Fruit fly (Drosophila melanogaster): Measurements from ENCODE around the gene Noc1.
A peak's percentile ranks its signal among the peaks of the same experiment; 100 is the strongest.

Noc1 gene

dm6 chr3L:11084557-11085231, 10.1 kb downstream of the Noc1 start (continued):
- TF ChIP-seq CG8359 (GFP tag; optimal IDR thresholded peaks at IDR 0.05; ENCODE audit: borderline replicate concordance): peak; percentile 88
- peak; percentile 84 for TF ChIP-seq tup (GFP tag; optimal IDR thresholded peaks at IDR 0.05)
- peak; percentile 95 for TF ChIP-seq CG14014 (GFP tag; IDR thresholded peaks at IDR 0.05)
- peak; percentile 69 for TF ChIP-seq CG15479 (GFP tag; optimal IDR thresholded peaks at IDR 0.05)
- TF ChIP-seq nom (GFP tag; optimal IDR thresholded peaks at IDR 0.05): peak; percentile 93
- TF ChIP-seq Usf (GFP tag; optimal IDR thresholded peaks at IDR 0.05): peak; percentile 77
- no peak for TF ChIP-seq usp (GFP tag; optimal IDR thresholded peaks at IDR 0.05)
- peak; percentile 73 for TF ChIP-seq pros (GFP tag; optimal IDR thresholded peaks at IDR 0.05)
- TF ChIP-seq fd96Cb (tag; optimal IDR thresholded peaks at IDR 0.05): peak; percentile 97
- peak; percentile 97 for TF ChIP-seq Camta (GFP tag; optimal IDR thresholded peaks at IDR 0.05)
- TF ChIP-seq CG13424 (tag; optimal IDR thresholded peaks at IDR 0.05): peak; percentile 97
- peak; percentile 94 for TF ChIP-seq Fer1 (GFP tag; optimal IDR thresholded peaks at IDR 0.05)
- peak; percentile 95 for TF ChIP-seq NK7.1 (GFP tag; optimal IDR thresholded peaks at IDR 0.05)
- peak; percentile 89 for TF ChIP-seq CG43689 (GFP tag; IDR thresholded peaks at IDR 0.05)
- peak; percentile 96 for TF ChIP-seq CG10209 (GFP tag; optimal IDR thresholded peaks at IDR 0.05)
- peak; percentile 97 for TF ChIP-seq CHES-1-like (GFP tag; optimal IDR thresholded peaks at IDR 0.05)
- TF ChIP-seq kni (GFP tag; optimal IDR thresholded peaks at IDR 0.05): peak; percentile 41
- TF ChIP-seq ken (GFP tag; IDR thresholded peaks at IDR 0.05): peak; percentile 95
- TF ChIP-seq CG11560 (tag; IDR thresholded peaks at IDR 0.05): peak; percentile 74
- TF ChIP-seq CG8290 (GFP tag; optimal IDR thresholded peaks at IDR 0.05): peak; percentile 95
- TF ChIP-seq CG8290 (tag; optimal IDR thresholded peaks at IDR 0.05): peak in 1 of 2 experiments; percentile 77
- TF ChIP-seq stc (GFP tag; IDR thresholded peaks at IDR 0.05): peak; percentile 95
- TF ChIP-seq B-H1 (GFP tag; IDR thresholded peaks at IDR 0.05): peak; percentile 95
- peak; percentile 97 for TF ChIP-seq gce (GFP tag; IDR thresholded peaks at IDR 0.05)
- peak; percentile 97 for TF ChIP-seq ara (GFP tag; IDR thresholded peaks at IDR 0.05)
- TF ChIP-seq CG6854 (GFP tag; optimal IDR thresholded peaks at IDR 0.05): peak; percentile 84
- TF ChIP-seq CG15011 (GFP tag; optimal IDR thresholded peaks at IDR 0.05): peak; percentile 88
- peak; percentile 79 for TF ChIP-seq scrt (GFP tag; optimal IDR thresholded peaks at IDR 0.05)
- TF ChIP-seq CG30431 (GFP tag; optimal IDR thresholded peaks at IDR 0.05): peak; percentile 92
- peak; percentile 66 for TF ChIP-seq D19B (GFP tag; optimal IDR thresholded peaks at IDR 0.05)
- TF ChIP-seq E2f2 (GFP tag; IDR thresholded peaks at IDR 0.05): peak; percentile 80
- TF ChIP-seq CG32532 (GFP tag; IDR thresholded peaks at IDR 0.05): peak; percentile 93
- peak; percentile 96 for TF ChIP-seq CG14441 (GFP tag; IDR thresholded peaks at IDR 0.05)
- TF ChIP-seq CG8924 (tag; optimal IDR thresholded peaks at IDR 0.05): peak; percentile 97
- no peak for TF ChIP-seq sd (tag; optimal IDR thresholded peaks at IDR 0.05)
- peak; percentile 91 for TF ChIP-seq sr (GFP tag; IDR thresholded peaks at IDR 0.05)
- TF ChIP-seq Lhr (GFP tag; optimal IDR thresholded peaks at IDR 0.05): peak; percentile 93
- peak; percentile 87 for TF ChIP-seq Gug (GFP tag; IDR thresholded peaks at IDR 0.05)
- TF ChIP-seq CG31441 (GFP tag; IDR thresholded peaks at IDR 0.05): peak; percentile 97
- peak; percentile 94 for TF ChIP-seq CG8944 (GFP tag; optimal IDR thresholded peaks at IDR 0.05)
- TF ChIP-seq CG4854 (GFP tag; optimal IDR thresholded peaks at IDR 0.05): peak; percentile 92
- peak; percentile 93 for TF ChIP-seq CG31388 (GFP tag; optimal IDR thresholded peaks at IDR 0.05)
- TF ChIP-seq CG7556 (GFP tag; optimal IDR thresholded peaks at IDR 0.05): peak; percentile 96
- TF ChIP-seq CG9797 (GFP tag; optimal IDR thresholded peaks at IDR 0.05): peak; percentile 46
- peak; percentile 94 for TF ChIP-seq CG12299 (tag; optimal IDR thresholded peaks at IDR 0.05)
- peak; percentile 80 for TF ChIP-seq CG31224 (GFP tag; IDR thresholded peaks at IDR 0.05)
- no peak for TF ChIP-seq h (optimal IDR thresholded peaks at IDR 0.05)
- TF ChIP-seq phol (tag; optimal IDR thresholded peaks at IDR 0.05): peak; percentile 95
- TF ChIP-seq H15 (GFP tag; IDR thresholded peaks at IDR 0.05): peak; percentile 95
- peak; percentile 85 for TF ChIP-seq CG3163 (GFP tag; optimal IDR thresholded peaks at IDR 0.05)
- TF ChIP-seq Dref (GFP tag; IDR thresholded peaks at IDR 0.05): no peak
